Fruit fly (Drosophila melanogaster) S2 (cell line): ENCODE measurements around the gene CG7110.

Experiments used
- CG8478 ChIP-seq: fragments of >200 bp; optimal IDR thresholded peaks from 2 replicates; lab custom pipeline; 2018
- CTCF ChIP-seq, 2 experiments: fragments of >200 bp; optimal IDR thresholded peaks; 2 replicates each; lab custom pipeline; 2018

- TF ChIP-seq CTCF (optimal IDR thresholded peaks at IDR 0.05; lab: Kevin White, UChicago) (peak; percentile 68 to 73), CG8478 (no peak)
Measured at dm6 chr2L:13445249-13445846, 46.6 kb downstream of the CG7110 start, which contains the start of gene Hacd2.
